Fruit fly (Drosophila melanogaster) whole organism, embryonic: ENCODE results near the gene CG4596.
A peak's percentile ranks its signal among the peaks of the same experiment; 100 is the strongest.

Experiments used
- B-H1 ChIP-seq: fragments of 200-800 bp; sonication (Bioruptor generic); IDR thresholded peaks from 3 replicates; pipeline ENCODE4 v1.3.6; 2022; ENCODE audit warnings: missing biosample characterization, missing genetic modification characterization
- Bteb2 ChIP-seq: fragments of 200-800 bp; sonication (Bioruptor generic); optimal IDR thresholded peaks from 2 replicates; lab custom pipeline; 2016; ENCODE audit warnings: missing biosample characterization, missing genetic modification characterization
- CG10565 ChIP-seq: fragments of 200-800 bp; sonication (Bioruptor generic); optimal IDR thresholded peaks from 3 replicates; lab custom pipeline; 2016; ENCODE audit warnings: missing biosample characterization, mild to moderate bottlenecking, missing genetic modification characterization
- CG10654 ChIP-seq: fragments of 200-800 bp; sonication (Bioruptor generic); optimal IDR thresholded peaks from 2 replicates; lab custom pipeline; 2016; ENCODE audit warnings: missing biosample characterization, missing genetic modification characterization
- CG11093 ChIP-seq: fragments of 200-800 bp; sonication (Bioruptor generic); IDR thresholded peaks from 3 replicates; pipeline ENCODE4 v1.3.6; 2022; ENCODE audit warnings: missing biosample characterization, missing genetic modification characterization
- CG11560 ChIP-seq: fragments of 200-800 bp; sonication (Bioruptor generic); IDR thresholded peaks from 3 replicates; pipeline ENCODE4 v1.3.6; 2022; ENCODE audit warnings: missing biosample characterization, missing genetic modification characterization
- CG1233 ChIP-seq: fragments of 200-800 bp; sonication (Bioruptor generic); optimal IDR thresholded peaks from 4 replicates; lab custom pipeline; 2018; ENCODE audit warnings: missing biosample characterization, mild to moderate bottlenecking, missing genetic modification characterization
- CG13775 ChIP-seq: fragments of 200-800 bp; sonication (Bioruptor generic); optimal IDR thresholded peaks from 3 replicates; lab custom pipeline; 2017; ENCODE audit warnings: missing biosample characterization, mild to moderate bottlenecking, missing genetic modification characterization
- CG14050 ChIP-seq: fragments of 200-800 bp; sonication (Bioruptor generic); IDR thresholded peaks from 3 replicates; pipeline ENCODE4 v1.3.6; 2022; ENCODE audit warnings: missing biosample characterization, missing genetic modification characterization
- CG14441 ChIP-seq: fragments of 200-800 bp; sonication (Bioruptor generic); IDR thresholded peaks from 2 replicates; pipeline ENCODE4 v1.3.6; 2022; ENCODE audit warnings: missing biosample characterization, missing genetic modification characterization
- CG18476 ChIP-seq: fragments of 200-800 bp; sonication (Bioruptor generic); optimal IDR thresholded peaks from 2 replicates; lab custom pipeline; 2016; ENCODE audit warnings: missing biosample characterization, mild to moderate bottlenecking, missing genetic modification characterization
- CG2120 ChIP-seq: fragments of 200-800 bp; sonication (Bioruptor generic); optimal IDR thresholded peaks from 3 replicates; lab custom pipeline; 2016; ENCODE audit warnings: missing biosample characterization, missing genetic modification characterization
- CG34376 ChIP-seq: fragments of 200-800 bp; sonication (Bioruptor generic); optimal IDR thresholded peaks from 2 replicates; lab custom pipeline; 2018; ENCODE audit warnings: missing biosample characterization, mild to moderate bottlenecking, missing genetic modification characterization
- CG6254 ChIP-seq: fragments of 200-800 bp; sonication (Bioruptor generic); optimal IDR thresholded peaks from 3 replicates; lab custom pipeline; 2017; ENCODE audit warnings: mild to moderate bottlenecking, missing biosample characterization, missing genetic modification reagents, missing genetic modification characterization
- Dad ChIP-seq: fragments of 200-800 bp; sonication (Bioruptor generic); optimal IDR thresholded peaks from 3 replicates; lab custom pipeline; 2016; ENCODE audit warnings: missing biosample characterization, missing genetic modification characterization
- Dfd ChIP-seq, 2 experiments: fragments of >200 bp; optimal IDR thresholded peaks; 2 replicates each; lab custom pipeline; 2017; ENCODE audit warnings: missing biosample characterization in 2 of 2, missing genetic modification characterization in 2 of 2
- Dp ChIP-seq: fragments of 200-800 bp; sonication (Bioruptor generic); optimal IDR thresholded peaks from 2 replicates; lab custom pipeline; 2018; ENCODE audit warnings: missing biosample characterization, mild to moderate bottlenecking, missing genetic modification characterization, moderate library complexity
- Ets65A ChIP-seq: fragments of 200-800 bp; sonication (Bioruptor generic); peaks from one replicate; lab custom pipeline; 2016; ENCODE audit warnings: missing biosample characterization, missing genetic modification characterization
- Gsc ChIP-seq: fragments of 200-800 bp; sonication (Bioruptor generic); IDR thresholded peaks from 2 replicates; pipeline ENCODE4 v1.3.6; 2022; ENCODE audit warnings: missing biosample characterization, missing genetic modification characterization
- HHEX ChIP-seq: fragments of 200-800 bp; sonication (Bioruptor generic); optimal IDR thresholded peaks from 3 replicates; lab custom pipeline; 2017; ENCODE audit warnings: missing biosample characterization, mild to moderate bottlenecking, missing genetic modification characterization, missing genetic modification reagents
- MBD-R2 ChIP-seq: fragments of 200-800 bp; sonication (Bioruptor generic); IDR thresholded peaks from 2 replicates; pipeline ENCODE4 v1.3.6; 2022; ENCODE audit warnings: missing biosample characterization, missing genetic modification characterization
- Myb ChIP-seq: fragments of 200-800 bp; sonication (Bioruptor generic); optimal IDR thresholded peaks from 2 replicates; lab custom pipeline; 2016; ENCODE audit warnings: missing biosample characterization, missing genetic modification characterization
- PHDP ChIP-seq: fragments of 200-800 bp; sonication (Bioruptor generic); optimal IDR thresholded peaks from 3 replicates; lab custom pipeline; 2018; ENCODE audit warnings: missing biosample characterization, mild to moderate bottlenecking, missing genetic modification characterization, moderate library complexity
- TFAM ChIP-seq: fragments of 200-800 bp; sonication (Bioruptor generic); optimal IDR thresholded peaks from 2 replicates; lab custom pipeline; 2017; ENCODE audit warnings: missing biosample characterization, missing genetic modification characterization, inconsistent platforms
- Xbp1 ChIP-seq: fragments of 200-800 bp; sonication (Bioruptor generic); optimal IDR thresholded peaks from 3 replicates; lab custom pipeline; 2016; ENCODE audit warnings: missing biosample characterization, mild to moderate bottlenecking, missing genetic modification characterization
- ara ChIP-seq: fragments of 200-800 bp; sonication (Bioruptor generic); IDR thresholded peaks from 2 replicates; pipeline ENCODE4 v1.3.6; 2022; ENCODE audit warnings: missing biosample characterization, missing genetic modification characterization
- chm ChIP-seq: fragments of 200-800 bp; sonication (Bioruptor generic); IDR thresholded peaks from 2 replicates; pipeline ENCODE4 v1.3.6; 2022; ENCODE audit warnings: missing biosample characterization, missing genetic modification characterization
- disco-r ChIP-seq: fragments of 200-800 bp; sonication (Bioruptor generic); optimal IDR thresholded peaks from 2 replicates; lab custom pipeline; 2016; ENCODE audit warnings: missing biosample characterization, missing genetic modification characterization
- fd102C ChIP-seq: fragments of 200-800 bp; sonication (Bioruptor generic); optimal IDR thresholded peaks from 2 replicates; lab custom pipeline; 2018; ENCODE audit warnings: missing biosample characterization, mild to moderate bottlenecking, missing genetic modification characterization, moderate library complexity
- fd64A ChIP-seq: fragments of 200-800 bp; sonication (Bioruptor generic); optimal IDR thresholded peaks from 3 replicates; lab custom pipeline; 2018; ENCODE audit warnings: missing biosample characterization, mild to moderate bottlenecking, missing genetic modification characterization
- gfzf ChIP-seq: fragments of 200-800 bp; sonication (Bioruptor generic); optimal IDR thresholded peaks from 2 replicates; lab custom pipeline; 2016; ENCODE audit warnings: missing biosample characterization, mild to moderate bottlenecking, missing genetic modification characterization, moderate library complexity
- grau ChIP-seq: fragments of 200-800 bp; optimal IDR thresholded peaks from 3 replicates; lab custom pipeline; 2019; ENCODE audit warnings: missing biosample characterization, mild to moderate bottlenecking, missing genetic modification characterization, moderate library complexity
- gro ChIP-seq: fragments of 200-800 bp; sonication (Bioruptor generic); optimal IDR thresholded peaks from 2 replicates; lab custom pipeline; 2016; ENCODE audit warnings: missing biosample characterization, missing genetic modification characterization
- hbn ChIP-seq: fragments of 200-800 bp; sonication (Bioruptor generic); IDR thresholded peaks from 2 replicates; pipeline ENCODE4 v1.3.6; 2022; ENCODE audit warnings: missing biosample characterization, missing genetic modification characterization; ENCODE audit not compliant: partially characterized antibody
- her ChIP-seq: fragments of 200-800 bp; sonication (Bioruptor generic); optimal IDR thresholded peaks from 2 replicates; lab custom pipeline; 2016; ENCODE audit warnings: missing biosample characterization, missing genetic modification characterization
- kah ChIP-seq: fragments of 200-800 bp; sonication (Bioruptor generic); optimal IDR thresholded peaks from 2 replicates; lab custom pipeline; 2018; ENCODE audit warnings: missing biosample characterization, mild to moderate bottlenecking, missing genetic modification characterization
- lbe ChIP-seq: fragments of 200-800 bp; sonication (Bioruptor generic); optimal IDR thresholded peaks from 2 replicates; lab custom pipeline; 2016; ENCODE audit warnings: missing biosample characterization, mild to moderate bottlenecking, missing genetic modification characterization
- mld ChIP-seq: fragments of 200-800 bp; sonication (Bioruptor generic); IDR thresholded peaks from 3 replicates; pipeline ENCODE4 v1.3.6; 2022; ENCODE audit warnings: missing biosample characterization, missing genetic modification characterization; ENCODE audit not compliant: partially characterized antibody
- nau ChIP-seq: fragments of 200-800 bp; sonication (Bioruptor generic); optimal IDR thresholded peaks from 3 replicates; lab custom pipeline; 2017; ENCODE audit warnings: missing biosample characterization, mild to moderate bottlenecking, missing genetic modification characterization, missing genetic modification reagents
- pb ChIP-seq: fragments of 200-800 bp; sonication (Bioruptor generic); optimal IDR thresholded peaks from 3 replicates; lab custom pipeline; 2016; ENCODE audit warnings: missing biosample characterization, missing genetic modification characterization
- pho ChIP-seq: fragments of 200-800 bp; sonication (Bioruptor generic); optimal IDR thresholded peaks from 2 replicates; lab custom pipeline; 2016; ENCODE audit warnings: missing biosample characterization, missing genetic modification characterization
- phol ChIP-seq: fragments of 200-800 bp; sonication (Bioruptor generic); optimal IDR thresholded peaks from 3 replicates; lab custom pipeline; 2018; ENCODE audit warnings: missing biosample characterization, mild to moderate bottlenecking, missing genetic modification characterization, moderate library complexity
- pnt ChIP-seq: fragments of 200-800 bp; sonication (Bioruptor generic); optimal IDR thresholded peaks from 3 replicates; lab custom pipeline; 2016; ENCODE audit warnings: missing biosample characterization, missing genetic modification characterization
- prd ChIP-seq, 3 experiments: fragments of >200 bp in 2 of 3; fragments of 200-800 bp in 1 of 3; sonication (Bioruptor generic) in 1 of 3; optimal IDR thresholded peaks in 2 of 3; IDR thresholded peaks in 1 of 3; 2 replicates in 2 of 3; 3 replicates in 1 of 3; pipeline versions ENCODE4 v1.3.6 to Lab custom; 2017 to 2022; ENCODE audit warnings: missing biosample characterization in 1 of 3, missing genetic modification characterization in 1 of 3
- tll ChIP-seq, 2 experiments: fragments of 200-800 bp in 1 of 2; fragments of >200 bp in 1 of 2; sonication (Bioruptor generic) in 1 of 2; optimal IDR thresholded peaks; 2 replicates each; lab custom pipeline; 2017 to 2019; ENCODE audit warnings: missing biosample characterization in 2 of 2, missing genetic modification characterization in 2 of 2, mild to moderate bottlenecking in 1 of 2, moderate library complexity in 1 of 2
- z ChIP-seq: fragments of 200-800 bp; sonication (Bioruptor generic); IDR thresholded peaks from 3 replicates; pipeline ENCODE4 v1.3.6; 2022; ENCODE audit warnings: missing biosample characterization, missing genetic modification characterization
- zen2 ChIP-seq: fragments of 200-800 bp; sonication (Bioruptor generic); IDR thresholded peaks from 3 replicates; pipeline ENCODE4 v1.3.6; 2022; ENCODE audit warnings: missing biosample characterization, missing genetic modification characterization; ENCODE audit not compliant: partially characterized antibody

The CG4596 gene

dm6 chr3R:10875515-10876434 is 2.9 kb downstream of the CG4596 start, which contains the start of gene Sodh2 (continued):
- TF ChIP-seq chm (GFP tag; lab: Robert Waterston, UW): peak; percentile 61; the same call in 1 of the 2 replicates
- peak; percentile 24 for TF ChIP-seq Dad
- TF ChIP-seq B-H1 (GFP tag; lab: Robert Waterston, UW): no peak; the same call in 2 of the 3 replicates
- TF ChIP-seq CG1233 (GFP tag; lab: Kevin White, UChicago): peak; percentile 83
- TF ChIP-seq her (GFP tag; lab: Kevin White, UChicago): peak; percentile 73
- peak; percentile 47; the same call in 1 of the 2 replicates for TF ChIP-seq MBD-R2 (GFP tag; lab: Robert Waterston, UW)
- no peak for TF ChIP-seq TFAM (GFP tag; lab: Kevin White, UChicago)
- TF ChIP-seq pho: peak; percentile 59
- TF ChIP-seq HHEX (GFP tag; lab: Kevin White, UChicago): peak; percentile 84
- peak; percentile 92 for TF ChIP-seq CG2120 (GFP tag; lab: Kevin White, UChicago)
- TF ChIP-seq phol (tag; lab: Kevin White, UChicago): peak; percentile 59
- TF ChIP-seq tll (GFP tag; optimal IDR thresholded peaks at IDR 0.05; lab: Kevin White, UChicago): no peak
- TF ChIP-seq fd64A: peak; percentile 48
- TF ChIP-seq CG18476 (GFP tag; lab: Kevin White, UChicago): peak; percentile 30
- peak; percentile 47 for TF ChIP-seq Xbp1
- peak; percentile 1 for TF ChIP-seq Dp (GFP tag; lab: Kevin White, UChicago)
- TF ChIP-seq CG11093: peak; percentile 52; the same call in 1 of the 3 replicates
- peak; percentile 64 for TF ChIP-seq Bteb2 (GFP tag; lab: Kevin White, UChicago)
- peak; percentile 88 for TF ChIP-seq CG14441 (GFP tag; lab: Robert Waterston, UW)
- peak; percentile 55 for TF ChIP-seq gro (GFP tag; lab: Kevin White, UChicago)
- TF ChIP-seq pb (GFP tag; lab: Kevin White, UChicago): peak; percentile 19
- peak; percentile 31 for TF ChIP-seq pnt (GFP tag; lab: Kevin White, UChicago)
- no peak for TF ChIP-seq fd102C
- peak; percentile 66 for TF ChIP-seq ara (GFP tag; lab: Robert Waterston, UW)
- TF ChIP-seq CG14050: peak; percentile 32
- TF ChIP-seq CG34376: peak; percentile 83
- peak; percentile 57 for TF ChIP-seq Myb (GFP tag; lab: Kevin White, UChicago)
- peak; percentile 57; the same call in 2 of the 3 replicates for TF ChIP-seq CG11560 (tag; lab: Robert Waterston, UW)
- peak; percentile 86 for TF ChIP-seq lbe (GFP tag; lab: Kevin White, UChicago)
- no peak for TF ChIP-seq gfzf (GFP tag; lab: Kevin White, UChicago)
- TF ChIP-seq CG6254 (GFP tag; lab: Kevin White, UChicago): peak; percentile 56
- TF ChIP-seq disco-r (GFP tag; lab: Kevin White, UChicago): peak; percentile 46
- TF ChIP-seq mld (GFP tag; lab: Robert Waterston, UW): no peak
- peak; percentile 74 for TF ChIP-seq kah (GFP tag; lab: Kevin White, UChicago)
- no peak for TF ChIP-seq hbn (GFP tag; lab: Robert Waterston, UW)
- TF ChIP-seq zen2: no peak
- peak; percentile 72 for TF ChIP-seq nau (GFP tag; lab: Kevin White, UChicago)
- TF ChIP-seq CG13775 (GFP tag; lab: Kevin White, UChicago): peak; percentile 63
- TF ChIP-seq grau: peak; percentile 95
- 0 out of 3 replicates have a peak, but pooled peaks have one; percentile 38 for TF ChIP-seq z (GFP tag; lab: Robert Waterston, UW)
- no peak for TF ChIP-seq CG10565 (GFP tag; lab: Kevin White, UChicago)
- no peak for TF ChIP-seq Dfd (GFP tag; optimal IDR thresholded peaks at IDR 0.05; lab: Kevin White, UChicago)
- peak; percentile 47 for TF ChIP-seq CG10654 (GFP tag; lab: Kevin White, UChicago)
- TF ChIP-seq Gsc (GFP tag; lab: Robert Waterston, UW): 0 out of 2 replicates have a peak, but pooled peaks have one; percentile 19
- no peak for TF ChIP-seq prd (optimal IDR thresholded peaks at IDR 0.05; lab: Kevin White, UChicago)
- peak; percentile 80 for TF ChIP-seq prd (GFP tag; IDR thresholded peaks at IDR 0.05; lab: Robert Waterston, UW)
- peak; percentile 92 for TF ChIP-seq Ets65A (GFP tag; lab: Kevin White, UChicago)
- peak; percentile 79 for TF ChIP-seq PHDP (tag; lab: Kevin White, UChicago)
